Worm (Caenorhabditis elegans) whole organism, L2 larva: ENCODE measurements around the gene F47B8.14.
"Not testable (repeated sequence)": the region's sequence is repeated elsewhere in the genome, so short reads cannot be mapped to it uniquely, and the experiment has no call there.

Experiments used
- F13H6.1 ChIP-seq: sonication (generic microtip); optimal IDR thresholded peaks from 2 replicates; lab custom pipeline; 2016; ENCODE audit warnings: missing genetic modification characterization, missing compliant biosample characterization
- R02D3.7 ChIP-seq: fragments of 150-350 bp; optimal IDR thresholded peaks from 2 replicates; lab custom pipeline; 2014; ENCODE audit warnings: missing biosample characterization, missing genetic modification characterization
- Y55F3AM.14 ChIP-seq: fragments of 200-800 bp; sonication (Bioruptor generic); optimal IDR thresholded peaks from 2 replicates; lab custom pipeline; 2018; ENCODE audit warnings: mild to moderate bottlenecking, missing genetic modification characterization, missing compliant biosample characterization
- ZK546.5 ChIP-seq: sonication (generic microtip); optimal IDR thresholded peaks from 2 replicates; lab custom pipeline; 2017; ENCODE audit warnings: missing biosample characterization, missing genetic modification characterization
- alr-1 ChIP-seq: fragments of 150-350 bp; optimal IDR thresholded peaks from 2 replicates; lab custom pipeline; 2014; ENCODE audit warnings: missing biosample characterization, missing genetic modification characterization
- aly-2 ChIP-seq: fragments of 150-350 bp; optimal IDR thresholded peaks from 2 replicates; lab custom pipeline; 2014; ENCODE audit warnings: missing biosample characterization, missing genetic modification characterization
- ama-1 ChIP-seq: fragments of 150-350 bp; optimal IDR thresholded peaks from 2 replicates; lab custom pipeline; 2018; ENCODE audit warnings: inconsistent platforms
- blmp-1 ChIP-seq: sonication (generic microtip); optimal IDR thresholded peaks from 2 replicates; lab custom pipeline; 2017; ENCODE audit warnings: missing genetic modification characterization, mild to moderate bottlenecking, missing compliant biosample characterization, antibody characterized with exemption, moderate library complexity; ENCODE audit not compliant: insufficient read depth
- ceh-16 ChIP-seq: fragments of 150-350 bp; optimal IDR thresholded peaks from 2 replicates; lab custom pipeline; 2014; ENCODE audit warnings: missing biosample characterization, missing genetic modification characterization
- ceh-82 ChIP-seq: fragments of 150-350 bp; optimal IDR thresholded peaks from 2 replicates; lab custom pipeline; 2014; ENCODE audit warnings: missing biosample characterization, missing genetic modification characterization
- dmd-4 ChIP-seq: sonication (generic microtip); optimal IDR thresholded peaks from 2 replicates; lab custom pipeline; 2017; ENCODE audit warnings: missing biosample characterization, missing genetic modification characterization
- egl-27 ChIP-seq: sonication (generic microtip); optimal IDR thresholded peaks from 3 replicates; lab custom pipeline; 2017; ENCODE audit warnings: missing biosample characterization, missing genetic modification reagents, missing genetic modification characterization
- elt-3 ChIP-seq: sonication (generic microtip); optimal IDR thresholded peaks from 2 replicates; lab custom pipeline; 2017; ENCODE audit warnings: missing biosample characterization, missing genetic modification characterization
- gmeb-1 ChIP-seq: fragments of 150-350 bp; optimal IDR thresholded peaks from 2 replicates; lab custom pipeline; 2014; ENCODE audit warnings: missing biosample characterization, missing genetic modification characterization
- lin-13 ChIP-seq: fragments of 150-350 bp; optimal IDR thresholded peaks from 2 replicates; lab custom pipeline; 2014; ENCODE audit warnings: missing biosample characterization, missing genetic modification reagents, missing genetic modification characterization
- lin-39 ChIP-seq: fragments of 150-350 bp; optimal IDR thresholded peaks from 2 replicates; lab custom pipeline; 2014; ENCODE audit warnings: missing biosample characterization, missing genetic modification reagents, missing genetic modification characterization
- mab-5 ChIP-seq: fragments of 150-350 bp; optimal IDR thresholded peaks from 2 replicates; lab custom pipeline; 2014; ENCODE audit warnings: missing biosample characterization, missing genetic modification characterization
- nhr-11 ChIP-seq: fragments of 150-350 bp; optimal IDR thresholded peaks from 2 replicates; lab custom pipeline; 2014; ENCODE audit warnings: missing biosample characterization, missing genetic modification characterization
- nhr-129 ChIP-seq: fragments of 150-350 bp; optimal IDR thresholded peaks from 2 replicates; lab custom pipeline; 2014; ENCODE audit warnings: missing biosample characterization, missing genetic modification characterization
- nhr-21 ChIP-seq: fragments of 150-350 bp; optimal IDR thresholded peaks from 2 replicates; lab custom pipeline; 2014; ENCODE audit warnings: missing biosample characterization, missing genetic modification characterization
- nhr-23 ChIP-seq: fragments of 150-350 bp; optimal IDR thresholded peaks from 2 replicates; lab custom pipeline; 2014; ENCODE audit warnings: missing biosample characterization, missing genetic modification reagents, missing genetic modification characterization
- nhr-237 ChIP-seq: fragments of 150-350 bp; optimal IDR thresholded peaks from 2 replicates; lab custom pipeline; 2014; ENCODE audit warnings: missing biosample characterization, missing genetic modification characterization
- nhr-6 ChIP-seq: fragments of 150-350 bp; optimal IDR thresholded peaks from 2 replicates; lab custom pipeline; 2014; ENCODE audit warnings: missing biosample characterization, missing genetic modification characterization
- nhr-77 ChIP-seq: fragments of 150-350 bp; optimal IDR thresholded peaks from 2 replicates; lab custom pipeline; 2014; ENCODE audit warnings: missing biosample characterization, missing genetic modification characterization
- peb-1 ChIP-seq: fragments of 150-350 bp; optimal IDR thresholded peaks from 2 replicates; lab custom pipeline; 2014; ENCODE audit warnings: missing biosample characterization, missing genetic modification characterization
- sem-4 ChIP-seq: fragments of 150-350 bp; optimal IDR thresholded peaks from 2 replicates; lab custom pipeline; 2014; ENCODE audit warnings: missing biosample characterization, missing genetic modification reagents, missing genetic modification characterization
- sma-3 ChIP-seq: sonication (generic microtip); optimal IDR thresholded peaks from 2 replicates; lab custom pipeline; 2016; ENCODE audit warnings: missing genetic modification reagents, missing genetic modification characterization, missing compliant biosample characterization
- sma-9 ChIP-seq, 2 experiments: fragments of 150-350 bp in 1 of 2; sonication (generic microtip) in 1 of 2; optimal IDR thresholded peaks; 2 replicates each; lab custom pipeline; 2014 to 2016; ENCODE audit warnings: missing genetic modification characterization in 2 of 2, mild to moderate bottlenecking in 1 of 2, missing biosample characterization in 1 of 2, missing compliant biosample characterization in 1 of 2, missing genetic modification reagents in 1 of 2, moderate library complexity in 1 of 2
- snpc-4 ChIP-seq: fragments of 150-350 bp; optimal IDR thresholded peaks from 2 replicates; lab custom pipeline; 2014; ENCODE audit warnings: missing biosample characterization, missing genetic modification characterization
- unc-39 ChIP-seq: fragments of 150-350 bp; optimal IDR thresholded peaks from 2 replicates; lab custom pipeline; 2014; ENCODE audit warnings: missing biosample characterization, missing genetic modification characterization
- unc-55 ChIP-seq: fragments of 150-350 bp; sonication (generic microtip); optimal IDR thresholded peaks from 3 replicates; lab custom pipeline; 2014; ENCODE audit warnings: missing biosample characterization, missing genetic modification reagents, missing genetic modification characterization
- zag-1 ChIP-seq: fragments of 150-350 bp; optimal IDR thresholded peaks from 2 replicates; lab custom pipeline; 2014; ENCODE audit warnings: missing biosample characterization, missing genetic modification characterization
- ztf-1 ChIP-seq: fragments of 200-800 bp; sonication (Bioruptor generic); conservative IDR thresholded peaks from 2 replicates; pipeline ENCODE4 v1.3.6; 2022; ENCODE audit warnings: missing genetic modification characterization, missing compliant biosample characterization
- ztf-4 ChIP-seq: fragments of 150-350 bp; optimal IDR thresholded peaks from 2 replicates; lab custom pipeline; 2014; ENCODE audit warnings: missing biosample characterization, missing genetic modification characterization

F47B8.14 gene

DNA sequence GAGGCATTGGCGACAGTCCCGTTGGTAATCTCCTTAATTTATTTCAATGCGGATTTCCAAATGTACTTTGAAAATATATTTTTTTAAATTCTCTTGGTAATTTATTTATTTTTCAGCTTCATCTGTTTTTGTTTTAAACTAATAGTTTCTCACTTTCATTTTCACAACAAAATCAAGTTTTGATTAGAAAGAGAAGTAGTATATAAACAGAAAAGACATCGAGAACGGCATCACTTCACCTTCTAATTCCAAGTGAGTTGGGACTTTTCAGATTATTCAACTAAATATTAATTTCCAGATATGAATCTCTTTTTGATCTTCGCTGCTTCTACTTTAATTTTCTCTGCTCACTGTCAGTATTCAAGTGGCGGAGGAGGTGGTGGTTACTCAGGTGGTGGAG, at the start of gene F47B8.14:
Gene F47B8.14 (plus strand): TSS at position 301 of the 400 bp plus-strand sequence.
- TF ChIP-seq nhr-11 (tag; lab: Kevin White, UChicago) = no peak

DNA sequence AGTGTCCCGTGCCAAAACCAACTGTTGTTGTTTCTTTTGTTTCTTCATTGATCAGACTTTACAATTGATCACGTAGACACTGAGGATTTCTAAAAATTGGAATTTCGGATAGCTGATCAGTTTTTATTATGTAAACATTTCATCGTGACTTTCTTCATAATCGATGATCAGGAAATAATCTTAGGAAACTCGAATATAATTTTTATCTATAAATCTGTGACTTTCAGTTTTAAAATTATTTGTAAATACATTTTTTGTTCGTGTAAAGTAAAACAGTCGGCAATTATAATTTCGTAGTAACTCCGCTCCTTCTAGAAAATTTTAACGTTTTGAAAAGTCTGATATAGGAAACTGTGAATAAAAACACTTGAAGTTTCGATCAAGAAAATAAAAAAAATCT, 49.6 kb upstream of the F47B8.14 start, which contains the start of gene F40G12.5:
Gene F40G12.5 (minus strand): TSS at position 101 of the 400 bp plus-strand sequence.
- TF ChIP-seq nhr-129 (tag; lab: Kevin White, UChicago) = no peak
- TF ChIP-seq unc-39 (tag; lab: Kevin White, UChicago) = no peak
- no peak for TF ChIP-seq Y55F3AM.14 (GFP tag; lab: Kevin White, UChicago)
- TF ChIP-seq nhr-21 (tag; lab: Kevin White, UChicago) = no peak
- TF ChIP-seq sem-4 (tag; lab: Kevin White, UChicago) = no peak
- TF ChIP-seq nhr-11 (tag; lab: Kevin White, UChicago) = no peak
- TF ChIP-seq ztf-4 (tag; lab: Kevin White, UChicago) = no peak
- TF ChIP-seq sma-3 (GFP tag; lab: Kevin White, UChicago) = no peak
- TF ChIP-seq dmd-4 (tag; lab: Kevin White, UChicago) = no peak
- TF ChIP-seq, all 48 proteins: peak for 0

DNA sequence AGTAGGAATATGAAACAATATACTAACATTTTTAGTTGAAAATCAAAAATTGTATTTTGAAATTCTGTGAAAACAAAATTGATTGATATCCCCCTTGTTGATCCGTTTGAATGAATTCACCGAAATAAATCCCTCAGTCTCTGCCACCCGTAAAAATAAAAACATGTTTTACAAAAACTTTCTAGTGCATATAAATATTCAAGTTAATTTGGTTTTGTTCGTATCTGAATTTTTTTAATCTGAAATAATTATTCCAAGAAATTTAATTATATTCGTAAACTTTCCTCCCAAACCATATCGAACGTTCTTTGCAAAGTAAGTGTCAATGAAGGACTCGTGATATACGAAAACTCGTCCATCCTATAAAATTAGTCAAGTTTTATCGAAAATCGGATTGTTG, 47.3 kb upstream of the F47B8.14 start, which contains the start of gene F40G12.6:
Gene F40G12.6 (minus strand): TSS at position 101 of the 400 bp plus-strand sequence.
- TF ChIP-seq alr-1 (tag; lab: Kevin White, UChicago) (no peak), ama-1 (lab: Kevin White, UChicago) (no peak), nhr-77 (tag; lab: Kevin White, UChicago) (no peak), aly-2 (tag; lab: Kevin White, UChicago) (no peak), ceh-82 (tag; lab: Kevin White, UChicago) (no peak), gmeb-1 (tag; lab: Kevin White, UChicago) (no peak), zag-1 (tag; lab: Kevin White, UChicago) (no peak)

DNA sequence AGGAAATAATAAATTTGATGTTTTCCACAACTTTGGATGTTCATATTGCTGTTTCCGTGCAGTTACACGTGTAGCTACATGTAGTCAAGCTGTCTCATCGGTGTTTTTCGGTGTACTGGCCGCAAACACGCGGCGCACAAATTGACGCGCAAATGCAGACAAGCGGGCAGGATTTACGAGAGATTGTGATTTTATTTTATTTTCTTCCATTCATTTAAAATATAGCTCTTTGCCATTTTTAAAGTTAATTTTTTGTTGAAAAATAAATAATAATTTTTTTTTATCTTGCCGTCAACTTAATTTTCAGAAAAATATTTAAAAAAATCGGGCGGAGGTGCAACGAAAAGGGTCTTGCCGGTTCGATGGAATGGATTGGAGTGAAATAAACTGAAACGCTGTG, 46.1 kb upstream of the F47B8.14 start, which contains the start of gene F40G12.7:
Gene F40G12.7 (plus strand): TSS at position 301 of the 400 bp plus-strand sequence.
- TF ChIP-seq nhr-23 (tag; lab: Kevin White, UChicago); peb-1; lin-39 (tag; lab: Kevin White, UChicago): not testable (repeated sequence)

DNA sequence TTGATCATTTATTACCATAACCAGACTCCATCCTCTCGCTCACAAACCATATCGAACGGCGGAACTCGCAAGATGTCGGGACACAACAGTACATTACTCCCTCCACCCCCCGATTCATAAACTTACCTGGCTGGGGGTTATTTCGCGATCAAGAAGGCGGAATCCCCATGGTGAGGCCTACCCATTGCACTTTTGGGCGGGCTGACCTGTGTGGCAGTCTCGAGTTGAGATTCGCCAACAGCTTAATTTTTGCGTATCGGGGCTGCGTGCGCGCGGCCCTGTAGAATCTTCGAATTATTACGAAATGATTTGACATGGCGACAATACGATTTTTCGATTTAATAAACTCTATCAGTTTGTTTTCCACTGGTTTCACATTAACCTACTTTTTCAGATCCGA, 42.9 kb upstream of the F47B8.14 start:
- TF ChIP-seq snpc-4 (tag; lab: Kevin White, UChicago) = peak; percentile 38

DNA sequence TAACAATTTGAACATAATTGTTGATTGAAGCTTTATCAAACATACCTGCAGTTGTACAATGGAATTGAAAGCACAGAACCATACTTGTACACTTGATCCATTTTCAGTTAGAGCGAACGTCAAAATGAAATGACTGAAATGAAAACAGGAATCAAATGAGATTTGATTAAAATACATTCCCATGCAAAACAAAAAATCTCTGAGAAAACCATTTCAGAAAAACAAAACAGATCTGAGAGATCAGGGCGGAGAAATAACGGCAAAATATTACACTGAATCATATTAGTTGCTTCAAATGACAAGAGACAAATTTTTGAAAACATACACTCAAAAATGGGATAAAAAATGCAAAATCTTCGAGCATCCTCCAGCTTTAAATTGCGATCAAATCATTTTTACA, 40.6 kb upstream of the F47B8.14 start, which contains the start of gene srt-33:
Gene srt-33 (minus strand): TSS at position 101 of the 400 bp plus-strand sequence.
- TF ChIP-seq F13H6.1 (no peak), sma-9 (GFP tag; optimal IDR thresholded peaks at IDR 0.05; lab: Kevin White, UChicago) (no peak), sma-9 (tag; optimal IDR thresholded peaks at IDR 0.05; lab: Kevin White, UChicago) (no peak), ztf-4 (tag; lab: Kevin White, UChicago) (no peak), ztf-1 (GFP tag; lab: Robert Waterston, UW) (no peak), unc-55 (GFP tag; lab: Kevin White, UChicago) (no peak), snpc-4 (tag; lab: Kevin White, UChicago) (no peak), nhr-6 (tag; lab: Kevin White, UChicago) (no peak), elt-3 (no peak), blmp-1 (tag; lab: Kevin White, UChicago) (no peak), ZK546.5 (no peak), egl-27 (tag; lab: Kevin White, UChicago) (no peak)
- TF ChIP-seq, all 48 proteins: peak for 0

DNA sequence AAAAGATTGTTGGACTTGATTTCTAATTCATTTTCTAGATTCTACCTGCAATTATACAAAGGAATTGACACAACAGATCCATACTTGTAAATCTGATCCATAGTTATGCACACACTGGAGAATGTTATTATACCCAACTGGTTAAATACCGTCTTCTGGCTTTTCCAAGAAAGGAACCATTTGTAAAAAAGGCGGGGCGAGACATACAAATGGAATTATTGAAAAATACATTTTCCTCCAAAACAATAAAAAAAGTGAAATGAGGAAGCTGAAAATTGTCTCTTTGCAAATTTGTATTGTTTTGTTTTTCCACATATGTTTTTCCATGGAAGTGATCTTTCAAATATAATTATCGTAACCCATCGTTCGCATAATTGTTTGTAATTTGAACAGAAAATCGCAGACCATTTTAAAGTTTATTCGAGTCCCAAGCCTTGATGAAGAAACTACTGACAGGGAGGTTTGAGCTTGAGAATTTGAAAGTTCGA, 38.1 kb upstream of the F47B8.14 start, which contains the start of the genes srt-74 and F40G12.9:
Gene srt-74 (minus strand): TSS at position 101 of the 488 bp plus-strand sequence.
Gene F40G12.9 (plus strand): TSS at position 438 of the 488 bp plus-strand sequence.
- TF ChIP-seq ZK546.5 (no peak), alr-1 (tag; lab: Kevin White, UChicago) (no peak), blmp-1 (tag; lab: Kevin White, UChicago) (no peak), mab-5 (no peak), R02D3.7 (tag; lab: Kevin White, UChicago) (no peak), sem-4 (tag; lab: Kevin White, UChicago) (no peak), dmd-4 (tag; lab: Kevin White, UChicago) (no peak), gmeb-1 (tag; lab: Kevin White, UChicago) (no peak), ceh-82 (tag; lab: Kevin White, UChicago) (no peak), egl-27 (tag; lab: Kevin White, UChicago) (no peak), peb-1 (no peak), ceh-16 (tag; lab: Kevin White, UChicago) (no peak), nhr-237 (no peak), nhr-21 (tag; lab: Kevin White, UChicago) (no peak), lin-13 (GFP tag; lab: Kevin White, UChicago) (no peak)
